Worm (Caenorhabditis elegans) whole organism, L2 larva: ENCODE data around the gene phat-8.
A peak's percentile ranks its signal among the peaks of the same experiment; 100 is the strongest.

Source experiments
- C34F6.9 ChIP-seq: fragments of 150-350 bp; optimal IDR thresholded peaks from 2 replicates; lab custom pipeline; 2014; ENCODE audit warnings: missing biosample characterization, missing genetic modification characterization
- F13H6.1 ChIP-seq: sonication (generic microtip); optimal IDR thresholded peaks from 2 replicates; lab custom pipeline; 2016; ENCODE audit warnings: missing genetic modification characterization, missing compliant biosample characterization
- R02D3.7 ChIP-seq: fragments of 150-350 bp; optimal IDR thresholded peaks from 2 replicates; lab custom pipeline; 2014; ENCODE audit warnings: missing biosample characterization, missing genetic modification characterization
- Y55F3AM.14 ChIP-seq: fragments of 200-800 bp; sonication (Bioruptor generic); optimal IDR thresholded peaks from 2 replicates; lab custom pipeline; 2018; ENCODE audit warnings: mild to moderate bottlenecking, missing genetic modification characterization, missing compliant biosample characterization
- ZK546.5 ChIP-seq: sonication (generic microtip); optimal IDR thresholded peaks from 2 replicates; lab custom pipeline; 2017; ENCODE audit warnings: missing biosample characterization, missing genetic modification characterization
- alr-1 ChIP-seq: fragments of 150-350 bp; optimal IDR thresholded peaks from 2 replicates; lab custom pipeline; 2014; ENCODE audit warnings: missing biosample characterization, missing genetic modification characterization
- aly-2 ChIP-seq: fragments of 150-350 bp; optimal IDR thresholded peaks from 2 replicates; lab custom pipeline; 2014; ENCODE audit warnings: missing biosample characterization, missing genetic modification characterization
- ama-1 ChIP-seq: fragments of 150-350 bp; optimal IDR thresholded peaks from 2 replicates; lab custom pipeline; 2018; ENCODE audit warnings: inconsistent platforms
- blmp-1 ChIP-seq: sonication (generic microtip); optimal IDR thresholded peaks from 2 replicates; lab custom pipeline; 2017; ENCODE audit warnings: missing genetic modification characterization, mild to moderate bottlenecking, missing compliant biosample characterization, antibody characterized with exemption, moderate library complexity; ENCODE audit not compliant: insufficient read depth
- ceh-16 ChIP-seq: fragments of 150-350 bp; optimal IDR thresholded peaks from 2 replicates; lab custom pipeline; 2014; ENCODE audit warnings: missing biosample characterization, missing genetic modification characterization
- crh-2 ChIP-seq: sonication (generic microtip); optimal IDR thresholded peaks from 2 replicates; lab custom pipeline; 2017; ENCODE audit warnings: missing biosample characterization, missing genetic modification characterization
- dmd-4 ChIP-seq: sonication (generic microtip); optimal IDR thresholded peaks from 2 replicates; lab custom pipeline; 2017; ENCODE audit warnings: missing biosample characterization, missing genetic modification characterization
- egl-27 ChIP-seq: sonication (generic microtip); optimal IDR thresholded peaks from 3 replicates; lab custom pipeline; 2017; ENCODE audit warnings: missing biosample characterization, missing genetic modification reagents, missing genetic modification characterization
- elt-1 ChIP-seq: fragments of 150-350 bp; optimal IDR thresholded peaks from 2 replicates; lab custom pipeline; 2014; ENCODE audit warnings: missing biosample characterization, missing genetic modification characterization
- elt-3 ChIP-seq: sonication (generic microtip); optimal IDR thresholded peaks from 2 replicates; lab custom pipeline; 2017; ENCODE audit warnings: missing biosample characterization, missing genetic modification characterization
- fos-1 ChIP-seq: fragments of 150-350 bp; optimal IDR thresholded peaks from 2 replicates; lab custom pipeline; 2014; ENCODE audit warnings: missing biosample characterization, missing genetic modification characterization
- gmeb-1 ChIP-seq: fragments of 150-350 bp; optimal IDR thresholded peaks from 2 replicates; lab custom pipeline; 2014; ENCODE audit warnings: missing biosample characterization, missing genetic modification characterization
- lin-13 ChIP-seq: fragments of 150-350 bp; optimal IDR thresholded peaks from 2 replicates; lab custom pipeline; 2014; ENCODE audit warnings: missing biosample characterization, missing genetic modification reagents, missing genetic modification characterization
- lin-39 ChIP-seq: fragments of 150-350 bp; optimal IDR thresholded peaks from 2 replicates; lab custom pipeline; 2014; ENCODE audit warnings: missing biosample characterization, missing genetic modification reagents, missing genetic modification characterization
- lsy-2 ChIP-seq, 2 experiments: fragments of 150-350 bp in 1 of 2; sonication (generic microtip) in 1 of 2; optimal IDR thresholded peaks; 2 replicates each; lab custom pipeline; 2014 to 2017; ENCODE audit warnings: missing biosample characterization in 2 of 2, missing genetic modification characterization in 2 of 2
- mab-5 ChIP-seq: fragments of 150-350 bp; optimal IDR thresholded peaks from 2 replicates; lab custom pipeline; 2014; ENCODE audit warnings: missing biosample characterization, missing genetic modification characterization
- mbf-1 ChIP-seq: sonication (generic microtip); optimal IDR thresholded peaks from 2 replicates; lab custom pipeline; 2017; ENCODE audit warnings: missing biosample characterization, missing genetic modification characterization
- mdl-1 ChIP-seq, 2 experiments: fragments of 150-350 bp in 1 of 2; sonication (generic microtip) in 1 of 2; optimal IDR thresholded peaks; 2 replicates each; lab custom pipeline; 2017; ENCODE audit warnings: missing biosample characterization in 2 of 2, missing genetic modification characterization in 2 of 2
- nhr-10 ChIP-seq: sonication (generic microtip); optimal IDR thresholded peaks from 2 replicates; lab custom pipeline; 2017; ENCODE audit warnings: missing biosample characterization, missing genetic modification characterization
- nhr-11 ChIP-seq: fragments of 150-350 bp; optimal IDR thresholded peaks from 2 replicates; lab custom pipeline; 2014; ENCODE audit warnings: missing biosample characterization, missing genetic modification characterization
- nhr-12 ChIP-seq: fragments of 150-350 bp; optimal IDR thresholded peaks from 2 replicates; lab custom pipeline; 2014; ENCODE audit warnings: missing biosample characterization, missing genetic modification characterization
- nhr-129 ChIP-seq: fragments of 150-350 bp; optimal IDR thresholded peaks from 2 replicates; lab custom pipeline; 2014; ENCODE audit warnings: missing biosample characterization, missing genetic modification characterization
- nhr-21 ChIP-seq: fragments of 150-350 bp; optimal IDR thresholded peaks from 2 replicates; lab custom pipeline; 2014; ENCODE audit warnings: missing biosample characterization, missing genetic modification characterization
- nhr-237 ChIP-seq: fragments of 150-350 bp; optimal IDR thresholded peaks from 2 replicates; lab custom pipeline; 2014; ENCODE audit warnings: missing biosample characterization, missing genetic modification characterization
- nhr-6 ChIP-seq: fragments of 150-350 bp; optimal IDR thresholded peaks from 2 replicates; lab custom pipeline; 2014; ENCODE audit warnings: missing biosample characterization, missing genetic modification characterization
- nhr-77 ChIP-seq: fragments of 150-350 bp; optimal IDR thresholded peaks from 2 replicates; lab custom pipeline; 2014; ENCODE audit warnings: missing biosample characterization, missing genetic modification characterization
- peb-1 ChIP-seq: fragments of 150-350 bp; optimal IDR thresholded peaks from 2 replicates; lab custom pipeline; 2014; ENCODE audit warnings: missing biosample characterization, missing genetic modification characterization
- sem-4 ChIP-seq: fragments of 150-350 bp; optimal IDR thresholded peaks from 2 replicates; lab custom pipeline; 2014; ENCODE audit warnings: missing biosample characterization, missing genetic modification reagents, missing genetic modification characterization
- skn-1 ChIP-seq: sonication (generic microtip); optimal IDR thresholded peaks from 2 replicates; lab custom pipeline; 2017; ENCODE audit warnings: missing biosample characterization, missing genetic modification characterization
- sma-3 ChIP-seq: sonication (generic microtip); optimal IDR thresholded peaks from 2 replicates; lab custom pipeline; 2016; ENCODE audit warnings: missing genetic modification reagents, missing genetic modification characterization, missing compliant biosample characterization
- sma-9 ChIP-seq, 2 experiments: fragments of 150-350 bp in 1 of 2; sonication (generic microtip) in 1 of 2; optimal IDR thresholded peaks; 2 replicates each; lab custom pipeline; 2014 to 2016; ENCODE audit warnings: missing genetic modification characterization in 2 of 2, mild to moderate bottlenecking in 1 of 2, missing biosample characterization in 1 of 2, missing compliant biosample characterization in 1 of 2, missing genetic modification reagents in 1 of 2, moderate library complexity in 1 of 2
- snpc-4 ChIP-seq: fragments of 150-350 bp; optimal IDR thresholded peaks from 2 replicates; lab custom pipeline; 2014; ENCODE audit warnings: missing biosample characterization, missing genetic modification characterization
- unc-39 ChIP-seq: fragments of 150-350 bp; optimal IDR thresholded peaks from 2 replicates; lab custom pipeline; 2014; ENCODE audit warnings: missing biosample characterization, missing genetic modification characterization
- unc-55 ChIP-seq: fragments of 150-350 bp; sonication (generic microtip); optimal IDR thresholded peaks from 3 replicates; lab custom pipeline; 2014; ENCODE audit warnings: missing biosample characterization, missing genetic modification reagents, missing genetic modification characterization
- unc-62 ChIP-seq: fragments of 150-350 bp; optimal IDR thresholded peaks from 2 replicates; lab custom pipeline; 2014; ENCODE audit warnings: missing biosample characterization, missing genetic modification reagents, missing genetic modification characterization
- ztf-1 ChIP-seq: fragments of 200-800 bp; sonication (Bioruptor generic); conservative IDR thresholded peaks from 2 replicates; pipeline ENCODE4 v1.3.6; 2022; ENCODE audit warnings: missing genetic modification characterization, missing compliant biosample characterization
- ztf-11 ChIP-seq: sonication (generic microtip); optimal IDR thresholded peaks from 2 replicates; lab custom pipeline; 2017; ENCODE audit warnings: missing biosample characterization, missing genetic modification characterization
- ztf-4 ChIP-seq: fragments of 150-350 bp; optimal IDR thresholded peaks from 2 replicates; lab custom pipeline; 2014; ENCODE audit warnings: missing biosample characterization, missing genetic modification characterization

The phat-8 gene

DNA sequence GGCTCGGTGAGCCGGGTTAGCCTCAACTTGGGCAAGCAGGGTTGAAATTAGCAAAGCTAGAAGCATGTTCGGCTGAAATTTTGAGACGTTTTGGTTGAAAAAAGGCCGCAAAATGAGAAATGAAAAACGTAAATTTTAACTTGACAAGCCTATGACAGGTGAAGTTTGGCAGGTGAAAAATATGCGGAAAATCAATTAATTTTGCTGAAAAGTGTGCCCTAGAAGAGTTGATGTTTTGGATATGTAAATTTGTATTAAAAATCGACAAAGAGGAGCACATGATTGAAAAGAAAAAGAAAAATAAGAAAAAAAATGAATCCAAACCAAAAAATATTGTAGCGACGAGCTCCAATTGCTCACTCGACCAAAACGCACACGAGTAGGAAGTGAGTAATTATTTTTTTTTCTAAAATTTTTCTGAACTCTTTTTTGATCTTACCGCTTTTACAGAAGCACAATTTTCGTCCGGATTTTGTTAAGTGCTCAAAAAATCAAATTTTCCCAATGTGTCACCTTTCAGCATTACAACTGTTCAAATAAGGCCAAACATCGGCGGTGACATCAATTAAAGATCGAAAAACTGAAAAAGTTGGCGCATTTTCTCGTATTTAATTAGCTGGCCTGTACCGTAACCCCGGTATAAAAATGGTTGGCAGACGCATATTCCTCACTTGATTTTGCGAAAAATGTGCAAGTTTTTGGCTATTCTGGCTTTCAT lies at the start of gene phat-8, which contains the start of gene F15A4.5:
Gene phat-8, plus strand, starts transcription at position 668 of the 718 bp plus-strand sequence.
Gene F15A4.5, minus strand, starts transcription at position 101 of the 718 bp plus-strand sequence.
- no peak for TF ChIP-seq nhr-129 (tag; lab: Kevin White, UChicago)
- no peak for TF ChIP-seq mab-5 (tag; lab: Kevin White, UChicago)

DNA sequence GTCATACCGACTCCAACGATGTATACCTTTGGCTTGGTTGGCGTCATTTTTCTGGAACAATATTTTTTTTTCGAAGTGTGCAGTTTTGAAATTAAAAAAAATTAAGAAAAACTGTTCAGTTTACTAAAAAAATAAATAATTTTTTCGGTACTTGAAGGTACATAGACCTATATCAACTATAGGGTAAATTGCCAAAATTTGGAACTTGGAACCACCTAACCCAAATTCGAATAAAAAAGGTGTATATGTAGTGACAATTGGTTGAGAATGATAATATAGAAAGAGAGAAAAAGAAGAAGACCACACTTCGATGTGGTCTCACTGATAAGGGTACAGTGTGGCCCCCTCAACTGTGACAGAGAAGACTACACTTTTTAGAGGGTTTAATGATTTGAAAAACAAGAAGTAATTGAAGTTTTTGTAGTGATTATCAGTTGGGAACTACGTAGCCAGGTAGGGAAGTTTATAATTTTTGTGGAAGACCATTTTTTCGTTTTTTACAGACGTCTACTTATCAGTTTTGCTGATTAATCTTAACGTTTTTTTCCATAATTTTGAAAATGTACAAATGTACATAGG lies 45.9 kb upstream of the phat-8 start, which contains the start of gene daf-22:
Gene daf-22, minus strand, starts transcription at position 51 of the 579 bp plus-strand sequence.
- TF ChIP-seq egl-27: no peak
- TF ChIP-seq skn-1 (tag; lab: Kevin White, UChicago): no peak
- peak; percentile 37 for TF ChIP-seq gmeb-1
- TF ChIP-seq elt-1 (tag; lab: Kevin White, UChicago): no peak
- TF ChIP-seq ceh-16 (tag; lab: Kevin White, UChicago): no peak
- TF ChIP-seq lin-39: no peak
- no peak for TF ChIP-seq mbf-1 (tag; lab: Kevin White, UChicago)
- no peak for TF ChIP-seq nhr-12 (tag; lab: Kevin White, UChicago)
- no peak for TF ChIP-seq nhr-6
- no peak for TF ChIP-seq Y55F3AM.14 (GFP tag; lab: Kevin White, UChicago)
- TF ChIP-seq nhr-237 (tag; lab: Kevin White, UChicago): no peak
- no peak for TF ChIP-seq sem-4 (tag; lab: Kevin White, UChicago)
- no peak for TF ChIP-seq mdl-1 (tag; optimal IDR thresholded peaks at IDR 0.05; lab: Kevin White, UChicago)
- TF ChIP-seq elt-3 (tag; lab: Kevin White, UChicago): no peak
- no peak for TF ChIP-seq lsy-2 (tag; optimal IDR thresholded peaks at IDR 0.05; lab: Kevin White, UChicago)
- TF ChIP-seq unc-62 (GFP tag; lab: Kevin White, UChicago): no peak
- no peak for TF ChIP-seq ztf-11 (tag; lab: Kevin White, UChicago)
- TF ChIP-seq fos-1: peak; percentile 65
- no peak for TF ChIP-seq unc-39
- TF ChIP-seq alr-1 (tag; lab: Kevin White, UChicago): no peak
- no peak for TF ChIP-seq dmd-4 (tag; lab: Kevin White, UChicago)
- TF ChIP-seq nhr-77 (tag; lab: Kevin White, UChicago): no peak
- no peak for TF ChIP-seq unc-55 (GFP tag; lab: Kevin White, UChicago)
- peak; percentile 59 for TF ChIP-seq crh-2 (tag; lab: Kevin White, UChicago)
- no peak for TF ChIP-seq nhr-11
- no peak for TF ChIP-seq mab-5 (tag; lab: Kevin White, UChicago)
- no peak for TF ChIP-seq snpc-4 (tag; lab: Kevin White, UChicago)
- no peak for TF ChIP-seq nhr-129 (tag; lab: Kevin White, UChicago)
- peak; percentile 57 for TF ChIP-seq sma-9 (GFP tag; optimal IDR thresholded peaks at IDR 0.05; lab: Kevin White, UChicago)
- no peak for TF ChIP-seq sma-9 (tag; optimal IDR thresholded peaks at IDR 0.05; lab: Kevin White, UChicago)
- TF ChIP-seq aly-2: no peak
- no peak for TF ChIP-seq ztf-4 (tag; lab: Kevin White, UChicago)
- TF ChIP-seq C34F6.9 (tag; lab: Kevin White, UChicago): no peak
- no peak for TF ChIP-seq blmp-1 (tag; lab: Kevin White, UChicago)
- TF ChIP-seq F13H6.1 (tag; lab: Kevin White, UChicago): no peak
- no peak for TF ChIP-seq nhr-21
- no peak for TF ChIP-seq peb-1 (tag; lab: Kevin White, UChicago)
- no peak for TF ChIP-seq R02D3.7
- TF ChIP-seq sma-3 (GFP tag; lab: Kevin White, UChicago): peak; percentile 28
- TF ChIP-seq ama-1: no peak
- TF ChIP-seq, all 48 proteins: peak for 5

DNA sequence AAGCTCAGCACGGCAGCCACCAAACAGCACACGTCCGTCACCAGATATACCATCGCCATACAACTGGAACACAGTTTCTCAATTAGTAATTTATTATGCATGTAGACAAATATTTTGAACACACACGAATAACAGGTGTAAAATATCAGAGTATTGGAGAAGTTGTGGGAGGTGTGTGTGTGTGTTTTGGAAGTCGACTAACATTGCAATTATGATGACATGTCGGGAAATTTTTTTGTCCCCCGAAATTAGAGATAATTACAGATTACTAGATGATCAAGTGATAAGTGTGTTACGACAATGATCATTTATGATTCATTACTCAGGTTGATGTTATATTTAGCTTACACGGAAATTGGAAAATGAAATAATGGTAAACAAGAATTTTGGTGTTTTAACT lies 41.9 kb upstream of the phat-8 start, which contains the start of gene Y57A10C.8:
Gene Y57A10C.8, minus strand, starts transcription at position 101 of the 400 bp plus-strand sequence.
- no peak for TF ChIP-seq gmeb-1
- TF ChIP-seq ztf-11 (tag; lab: Kevin White, UChicago): no peak
- no peak for TF ChIP-seq ZK546.5 (tag; lab: Kevin White, UChicago)
- TF ChIP-seq R02D3.7: no peak
- TF ChIP-seq nhr-129 (tag; lab: Kevin White, UChicago): no peak
- TF ChIP-seq lin-13 (GFP tag; lab: Kevin White, UChicago): no peak
- no peak for TF ChIP-seq unc-55 (GFP tag; lab: Kevin White, UChicago)
- no peak for TF ChIP-seq lsy-2 (tag; optimal IDR thresholded peaks at IDR 0.05; lab: Kevin White, UChicago)
- TF ChIP-seq ztf-1 (GFP tag; lab: Robert Waterston, UW): no peak
- no peak for TF ChIP-seq nhr-12 (tag; lab: Kevin White, UChicago)
- no peak for TF ChIP-seq alr-1 (tag; lab: Kevin White, UChicago)
- no peak for TF ChIP-seq sma-3 (GFP tag; lab: Kevin White, UChicago)
- no peak for TF ChIP-seq nhr-11
- no peak for TF ChIP-seq ceh-16 (tag; lab: Kevin White, UChicago)
- TF ChIP-seq aly-2: no peak
- no peak for TF ChIP-seq nhr-10 (tag; lab: Kevin White, UChicago)
